Worm (Caenorhabditis elegans) whole organism, L4 larva: Measurements from ENCODE around the gene srb-12.

Experiments
- F26F4.8 ChIP-seq: fragments of 200-800 bp; sonication (Bioruptor generic); conservative IDR thresholded peaks from 2 replicates; pipeline ENCODE4 v1.3.6; 2022; ENCODE audit warnings: missing genetic modification characterization, missing compliant biosample characterization
- F37D6.2 ChIP-seq: sonication (generic microtip); optimal IDR thresholded peaks from 2 replicates; lab custom pipeline; 2016; ENCODE audit warnings: mild to moderate bottlenecking, missing genetic modification characterization, missing compliant biosample characterization
- R02D3.7 ChIP-seq: fragments of 150-350 bp; sonication (generic microtip); optimal IDR thresholded peaks from 3 replicates; lab custom pipeline; 2014; ENCODE audit warnings: missing biosample characterization, missing genetic modification characterization
- Y105C5A.15 ChIP-seq: fragments of 200-800 bp; sonication (Bioruptor generic); IDR thresholded peaks from 2 replicates; pipeline ENCODE4 v1.3.6; 2022; ENCODE audit warnings: missing genetic modification characterization, missing compliant biosample characterization
- Y48G9A.11 ChIP-seq: fragments of 200-800 bp; sonication (Bioruptor generic); IDR thresholded peaks from 2 replicates; pipeline ENCODE4 v1.3.6; 2022; ENCODE audit warnings: missing genetic modification reagents, missing genetic modification characterization, missing compliant biosample characterization
- aha-1 ChIP-seq: fragments of 150-350 bp; peaks from one replicate; lab custom pipeline; 2014; ENCODE audit warnings: missing biosample characterization, missing genetic modification characterization
- aly-2 ChIP-seq: sonication (generic microtip); optimal IDR thresholded peaks from 2 replicates; lab custom pipeline; 2018; ENCODE audit warnings: missing biosample characterization, missing genetic modification characterization
- arid-1 ChIP-seq: fragments of 200-800 bp; sonication (Bioruptor generic); conservative IDR thresholded peaks from 2 replicates; pipeline ENCODE4 v1.3.6; 2022; ENCODE audit warnings: missing genetic modification reagents, missing genetic modification characterization, missing compliant biosample characterization
- ceh-82 ChIP-seq: sonication (generic microtip); optimal IDR thresholded peaks from 2 replicates; lab custom pipeline; 2017; ENCODE audit warnings: missing biosample characterization, missing genetic modification characterization
- ctbp-1 ChIP-seq: fragments of 200-800 bp; sonication (Bioruptor generic); IDR thresholded peaks from 2 replicates; pipeline ENCODE4 v1.3.6; 2022; ENCODE audit warnings: missing genetic modification reagents, missing genetic modification characterization, missing compliant biosample characterization
- daf-12 ChIP-seq: fragments of 150-350 bp; optimal IDR thresholded peaks from 2 replicates; lab custom pipeline; 2014; ENCODE audit warnings: missing biosample characterization, missing genetic modification reagents, missing genetic modification characterization
- daf-16 ChIP-seq, 3 experiments: sonication (generic microtip); optimal IDR thresholded peaks; 2 replicates each; lab custom pipeline; 2016 to 2017; ENCODE audit warnings: missing genetic modification characterization in 3 of 3, missing genetic modification reagents in 3 of 3, mild to moderate bottlenecking in 2 of 3, missing compliant biosample characterization in 2 of 3, missing biosample characterization in 1 of 3, moderate library complexity in 1 of 3
- daf-19 ChIP-seq: fragments of 200-800 bp; sonication (Bioruptor generic); conservative IDR thresholded peaks from 2 replicates; pipeline ENCODE4 v1.3.6; 2022; ENCODE audit warnings: missing genetic modification characterization, missing compliant biosample characterization
- dmd-6 ChIP-seq: fragments of 200-800 bp; sonication (Bioruptor generic); IDR thresholded peaks from 2 replicates; pipeline ENCODE4 v1.3.6; 2022; ENCODE audit warnings: missing genetic modification reagents, missing genetic modification characterization, missing compliant biosample characterization
- dmd-8 ChIP-seq: fragments of 200-800 bp; sonication (Bioruptor generic); IDR thresholded peaks from 2 replicates; pipeline ENCODE4 v1.3.6; 2022; ENCODE audit warnings: missing genetic modification characterization, missing compliant biosample characterization
- dpl-1 ChIP-seq: fragments of 150-350 bp; optimal IDR thresholded peaks from 2 replicates; lab custom pipeline; 2014; ENCODE audit warnings: missing biosample characterization, missing genetic modification reagents, missing genetic modification characterization
- duxl-1 ChIP-seq: sonication (generic microtip); optimal IDR thresholded peaks from 2 replicates; lab custom pipeline; 2016; ENCODE audit warnings: mild to moderate bottlenecking, missing genetic modification characterization, moderate library complexity, missing compliant biosample characterization; ENCODE audit not compliant: poor library complexity
- fkh-10 ChIP-seq: fragments of 150-350 bp; optimal IDR thresholded peaks from 2 replicates; lab custom pipeline; 2014; ENCODE audit warnings: missing biosample characterization, missing genetic modification reagents, missing genetic modification characterization
- hif-1 ChIP-seq, 2 experiments: sonication (generic microtip); optimal IDR thresholded peaks; 2 replicates each; lab custom pipeline; 2016 to 2017; ENCODE audit warnings: missing compliant biosample characterization in 2 of 2, missing genetic modification characterization in 2 of 2, missing genetic modification reagents in 2 of 2, missing genotype in 2 of 2, mild to moderate bottlenecking in 1 of 2
- hlh-11 ChIP-seq: fragments of 200-800 bp; sonication (Bioruptor generic); optimal IDR thresholded peaks from 2 replicates; lab custom pipeline; 2018; ENCODE audit warnings: mild to moderate bottlenecking, missing genetic modification characterization, missing compliant biosample characterization
- hlh-30 ChIP-seq: sonication (generic microtip); optimal IDR thresholded peaks from 2 replicates; lab custom pipeline; 2017; ENCODE audit warnings: antibody characterized with exemption, mild to moderate bottlenecking, missing genetic modification characterization, missing compliant biosample characterization; ENCODE audit not compliant: insufficient read depth
- lim-7 ChIP-seq: fragments of 200-800 bp; sonication (Bioruptor generic); IDR thresholded peaks from 2 replicates; pipeline ENCODE4 v1.3.6; 2022; ENCODE audit warnings: missing genetic modification characterization, missing compliant biosample characterization
- lin-1 ChIP-seq: fragments of 200-800 bp; sonication (Bioruptor generic); IDR thresholded peaks from 2 replicates; pipeline ENCODE4 v1.3.6; 2022; ENCODE audit warnings: missing genetic modification reagents, missing genetic modification characterization, missing compliant biosample characterization
- lin-13 ChIP-seq: fragments of 150-350 bp; optimal IDR thresholded peaks from 2 replicates; lab custom pipeline; 2014; ENCODE audit warnings: missing biosample characterization, missing genetic modification reagents, missing genetic modification characterization
- lin-15B ChIP-seq: fragments of 150-350 bp; sonication (generic microtip); optimal IDR thresholded peaks from 3 replicates; lab custom pipeline; 2014; ENCODE audit warnings: missing biosample characterization, missing genetic modification characterization
- lin-38 ChIP-seq: fragments of 200-800 bp; sonication (Bioruptor generic); IDR thresholded peaks from 2 replicates; pipeline ENCODE4 v1.3.6; 2022; ENCODE audit warnings: missing genetic modification reagents, missing genetic modification characterization, missing compliant biosample characterization
- lir-3 ChIP-seq: sonication (generic microtip); optimal IDR thresholded peaks from 2 replicates; lab custom pipeline; 2016; ENCODE audit warnings: mild to moderate bottlenecking, missing genetic modification characterization, missing compliant biosample characterization
- madf-5 ChIP-seq, 2 experiments: fragments of 200-800 bp; sonication (Bioruptor generic); IDR thresholded peaks; 2 replicates each; pipeline ENCODE4 v1.3.6; 2022; ENCODE audit warnings: missing compliant biosample characterization in 2 of 2, missing genetic modification characterization in 2 of 2
- mdl-1 ChIP-seq, 2 experiments: fragments of 150-350 bp in 1 of 2; sonication (generic microtip) in 1 of 2; optimal IDR thresholded peaks; 2 replicates each; lab custom pipeline; 2014 to 2017; ENCODE audit warnings: missing biosample characterization in 2 of 2, missing genetic modification characterization in 2 of 2
- mes-2 ChIP-seq: sonication (generic microtip); optimal IDR thresholded peaks from 2 replicates; lab custom pipeline; 2016; ENCODE audit warnings: missing genotype, mild to moderate bottlenecking, missing genetic modification characterization, missing compliant biosample characterization; ENCODE audit not compliant: poor library complexity, severe bottlenecking
- mxl-2 ChIP-seq: fragments of 200-800 bp; sonication (Bioruptor generic); conservative IDR thresholded peaks from 2 replicates; pipeline ENCODE4 v1.3.6; 2022; ENCODE audit warnings: missing genetic modification reagents, missing genetic modification characterization, missing compliant biosample characterization
- nhr-10 ChIP-seq: fragments of 150-350 bp; optimal IDR thresholded peaks from 2 replicates; lab custom pipeline; 2014; ENCODE audit warnings: missing biosample characterization, missing genetic modification characterization
- nhr-102 ChIP-seq: sonication (generic microtip); optimal IDR thresholded peaks from 2 replicates; lab custom pipeline; 2016; ENCODE audit warnings: mild to moderate bottlenecking, missing genetic modification characterization, moderate library complexity, missing compliant biosample characterization
- nhr-111 ChIP-seq: fragments of 200-800 bp; sonication (Bioruptor generic); optimal IDR thresholded peaks from 2 replicates; lab custom pipeline; 2018; ENCODE audit warnings: mild to moderate bottlenecking, missing genetic modification characterization, missing compliant biosample characterization
- nhr-25 ChIP-seq: sonication (generic microtip); optimal IDR thresholded peaks from 2 replicates; lab custom pipeline; 2017; ENCODE audit warnings: missing genetic modification characterization, mild to moderate bottlenecking, missing compliant biosample characterization, antibody characterized with exemption, moderate library complexity, borderline replicate concordance; ENCODE audit not compliant: insufficient read depth
- nhr-48 ChIP-seq: sonication (generic microtip); optimal IDR thresholded peaks from 2 replicates; lab custom pipeline; 2016; ENCODE audit warnings: mild to moderate bottlenecking, missing genetic modification characterization, missing compliant biosample characterization
- nhr-6 ChIP-seq: fragments of 150-350 bp; optimal IDR thresholded peaks from 2 replicates; lab custom pipeline; 2014; ENCODE audit warnings: missing biosample characterization, missing genetic modification characterization
- pha-4 ChIP-seq, 2 experiments: fragments of 150-350 bp in 1 of 2; fragments of 200-800 bp in 1 of 2; sonication (Bioruptor generic) in 1 of 2; IDR thresholded peaks in 1 of 2; optimal IDR thresholded peaks in 1 of 2; 2 replicates each; pipeline versions ENCODE4 v1.3.6 to Lab custom; 2014 to 2022; ENCODE audit warnings: missing genetic modification characterization in 2 of 2, missing genetic modification reagents in 2 of 2, missing biosample characterization in 1 of 2, missing compliant biosample characterization in 1 of 2
- php-3 ChIP-seq: fragments of 200-800 bp; sonication (Bioruptor generic); IDR thresholded peaks from 2 replicates; pipeline ENCODE4 v1.3.6; 2022; ENCODE audit warnings: missing genetic modification reagents, missing genetic modification characterization, missing compliant biosample characterization
- rbr-2 ChIP-seq: sonication (generic microtip); optimal IDR thresholded peaks from 2 replicates; lab custom pipeline; 2016; ENCODE audit warnings: missing genotype, missing genetic modification characterization, missing compliant biosample characterization
- sdz-12 ChIP-seq: fragments of 200-800 bp; sonication (Bioruptor generic); optimal IDR thresholded peaks from 2 replicates; lab custom pipeline; 2018; ENCODE audit warnings: mild to moderate bottlenecking, missing genetic modification characterization, missing compliant biosample characterization
- skn-1 ChIP-seq: fragments of 150-350 bp; optimal IDR thresholded peaks from 2 replicates; lab custom pipeline; 2014; ENCODE audit warnings: missing biosample characterization, missing genetic modification characterization
- spr-1 ChIP-seq: sonication (generic microtip); optimal IDR thresholded peaks from 2 replicates; lab custom pipeline; 2016; ENCODE audit warnings: mild to moderate bottlenecking, missing genetic modification characterization, missing compliant biosample characterization
- tra-1 ChIP-seq: fragments of 200-800 bp; sonication (Bioruptor generic); IDR thresholded peaks from 2 replicates; pipeline ENCODE4 v1.3.6; 2022; ENCODE audit warnings: missing genetic modification reagents, missing genetic modification characterization, missing compliant biosample characterization
- unc-130 ChIP-seq: sonication (generic microtip); optimal IDR thresholded peaks from 2 replicates; lab custom pipeline; 2016; ENCODE audit warnings: missing genetic modification reagents, missing genetic modification characterization, missing compliant biosample characterization
- unc-62 ChIP-seq, 3 experiments: fragments of 150-350 bp in 1 of 3; sonication (generic microtip); optimal IDR thresholded peaks in 2 of 3; peaks in 1 of 3; 1 replicate in 1 of 3; 2 replicates in 2 of 3; lab custom pipeline; 2014 to 2017; ENCODE audit warnings: missing biosample characterization in 3 of 3, missing genetic modification characterization in 3 of 3, missing genetic modification reagents in 3 of 3, missing genotype in 1 of 3
- zip-11 ChIP-seq: fragments of 200-800 bp; sonication (Bioruptor generic); IDR thresholded peaks from 2 replicates; pipeline ENCODE4 v1.3.6; 2022; ENCODE audit warnings: missing genetic modification characterization, missing compliant biosample characterization
- zip-2 ChIP-seq: fragments of 150-350 bp; optimal IDR thresholded peaks from 2 replicates; lab custom pipeline; 2014; ENCODE audit warnings: missing biosample characterization, missing genetic modification characterization

The srb-12 gene

ce11 chrII:5105020-5105419 lies 49.4 kb downstream of the srb-12 start (continued):
- TF ChIP-seq mxl-2 (GFP tag; lab: Robert Waterston, UW) (peak; percentile 67; the same call in 1 of the 2 replicates), lir-3 (peak; percentile 78), unc-130 (peak; percentile 80), ctbp-1 (GFP tag; lab: Robert Waterston, UW) (peak; percentile 89), daf-12 (no peak), hlh-30 (tag; lab: Kevin White, UChicago) (peak; percentile 70), pha-4 (GFP tag; IDR thresholded peaks at IDR 0.05; lab: Robert Waterston, UW) (no peak; the same call in 1 of the 2 replicates), pha-4 (tag; optimal IDR thresholded peaks at IDR 0.05; lab: Kevin White, UChicago) (no peak), aly-2 (tag; lab: Kevin White, UChicago) (peak; percentile 4), nhr-111 (GFP tag; lab: Kevin White, UChicago) (peak; percentile 87), R02D3.7 (tag; lab: Kevin White, UChicago) (peak; percentile 4), spr-1 (peak; percentile 86), fkh-10 (GFP tag; lab: Kevin White, UChicago) (peak; percentile 0), lin-15B (tag; lab: Kevin White, UChicago) (no peak), duxl-1 (tag; lab: Kevin White, UChicago) (peak; percentile 85), lin-1 (peak; percentile 85; the same call in 1 of the 2 replicates), dpl-1 (GFP tag; lab: Kevin White, UChicago) (peak; percentile 39), nhr-48 (tag; lab: Kevin White, UChicago) (peak; percentile 80), ceh-82 (tag; lab: Kevin White, UChicago) (no peak), tra-1 (GFP tag; lab: Robert Waterston, UW) (peak; percentile 87), nhr-102 (tag; lab: Kevin White, UChicago) (peak; percentile 82), nhr-10 (tag; lab: Kevin White, UChicago) (no peak), madf-5 (GFP tag; IDR thresholded peaks at IDR 0.05; lab: Robert Waterston, UW) (peak; percentile 83 to 84; a peak in 3 of 4 replicates), sdz-12 (GFP tag; lab: Kevin White, UChicago) (peak; percentile 77), unc-62 (GFP tag; optimal IDR thresholded peaks at IDR 0.05 in 1 of 2; lab: Kevin White, UChicago) (peak in 1 of 2 experiments; percentile 82), unc-62 (tag; optimal IDR thresholded peaks at IDR 0.05; lab: Kevin White, UChicago) (no peak), php-3 (GFP tag; lab: Robert Waterston, UW) (peak; percentile 58; the same call in 1 of the 2 replicates), daf-16 (GFP tag; optimal IDR thresholded peaks at IDR 0.05; lab: Kevin White, UChicago) (peak in 1 of 2 experiments; percentile 94), daf-16 (tag; optimal IDR thresholded peaks at IDR 0.05; lab: Kevin White, UChicago) (peak; percentile 78), mdl-1 (tag; optimal IDR thresholded peaks at IDR 0.05; lab: Kevin White, UChicago) (peak in 1 of 2 experiments; percentile 28), rbr-2 (tag; lab: Kevin White, UChicago) (peak; percentile 71), Y105C5A.15 (GFP tag; lab: Robert Waterston, UW) (peak; percentile 76; the same call in 1 of the 2 replicates), dmd-8 (GFP tag; lab: Robert Waterston, UW) (peak; percentile 94), Y48G9A.11 (GFP tag; lab: Robert Waterston, UW) (peak; percentile 76), zip-11 (GFP tag; lab: Robert Waterston, UW) (peak; percentile 73; the same call in 1 of the 2 replicates), hif-1 (tag; optimal IDR thresholded peaks at IDR 0.05; lab: Kevin White, UChicago) (peak in 1 of 2 experiments; percentile 25), F37D6.2 (tag; lab: Kevin White, UChicago) (peak; percentile 22), dmd-6 (peak; percentile 82), skn-1 (no peak), nhr-6 (peak; percentile 62), lin-13 (GFP tag; lab: Kevin White, UChicago) (peak; percentile 48), hlh-11 (tag; lab: Kevin White, UChicago) (no peak), daf-19 (GFP tag; lab: Robert Waterston, UW) (no peak), mes-2 (tag; lab: Kevin White, UChicago) (peak; percentile 92), F26F4.8 (GFP tag; lab: Robert Waterston, UW) (peak; percentile 92), nhr-25 (tag; lab: Kevin White, UChicago) (no peak), lin-38 (GFP tag; lab: Robert Waterston, UW) (no peak; the same call in none of the 2 replicates), aha-1 (tag; lab: Kevin White, UChicago) (peak; percentile 99), zip-2 (tag; lab: Kevin White, UChicago) (peak; percentile 60), lim-7 (GFP tag; lab: Robert Waterston, UW) (peak; percentile 97), arid-1 (peak; percentile 90)
